Fruit fly (Drosophila melanogaster) whole organism, embryonic: ENCODE data around the gene CG5388.
A peak's percentile ranks its signal among the peaks of the same experiment; 100 is the strongest.

Experiments
- Atf6 ChIP-seq: fragments of 200-800 bp; sonication (Bioruptor generic); IDR thresholded peaks from 2 replicates; pipeline ENCODE4 v1.3.6; 2022; ENCODE audit warnings: missing biosample characterization, missing genetic modification characterization
- BtbVII ChIP-seq: fragments of 200-800 bp; sonication (Bioruptor generic); optimal IDR thresholded peaks from 3 replicates; lab custom pipeline; 2017; ENCODE audit warnings: missing biosample characterization, mild to moderate bottlenecking, missing genetic modification characterization
- Bteb2 ChIP-seq: fragments of 200-800 bp; sonication (Bioruptor generic); optimal IDR thresholded peaks from 2 replicates; lab custom pipeline; 2016; ENCODE audit warnings: missing biosample characterization, missing genetic modification characterization
- CG11398 ChIP-seq: fragments of 200-800 bp; sonication (Bioruptor generic); optimal IDR thresholded peaks from 2 replicates; lab custom pipeline; 2016; ENCODE audit warnings: missing biosample characterization, missing genetic modification characterization
- CG13775 ChIP-seq: fragments of 200-800 bp; sonication (Bioruptor generic); optimal IDR thresholded peaks from 3 replicates; lab custom pipeline; 2017; ENCODE audit warnings: missing biosample characterization, mild to moderate bottlenecking, missing genetic modification characterization
- CG17361 ChIP-seq: fragments of 200-800 bp; sonication (Bioruptor generic); IDR thresholded peaks from 3 replicates; pipeline ENCODE4 v1.3.6; 2022; ENCODE audit warnings: missing biosample characterization, missing genetic modification characterization
- CG17385 ChIP-seq: fragments of 200-800 bp; sonication (Bioruptor generic); optimal IDR thresholded peaks from 3 replicates; lab custom pipeline; 2018; ENCODE audit warnings: missing biosample characterization, mild to moderate bottlenecking, missing genetic modification characterization
- CG3847 ChIP-seq: fragments of 200-800 bp; sonication (Bioruptor generic); IDR thresholded peaks from 2 replicates; pipeline ENCODE4 v1.3.6; 2022; ENCODE audit warnings: missing biosample characterization, missing genetic modification characterization
- CG43689 ChIP-seq: fragments of 200-800 bp; sonication (Bioruptor generic); IDR thresholded peaks from 2 replicates; pipeline ENCODE4 v1.3.6; 2022; ENCODE audit warnings: missing biosample characterization, missing genetic modification characterization
- CG4424 ChIP-seq: fragments of 200-800 bp; sonication (Bioruptor generic); optimal IDR thresholded peaks from 3 replicates; lab custom pipeline; 2016; ENCODE audit warnings: missing biosample characterization, missing genetic modification characterization
- CG5180 ChIP-seq: fragments of 200-800 bp; sonication (Bioruptor generic); optimal IDR thresholded peaks from 3 replicates; lab custom pipeline; 2017; ENCODE audit warnings: missing biosample characterization, missing genetic modification characterization, mild to moderate bottlenecking, moderate library complexity, missing genetic modification reagents
- CG6254 ChIP-seq: fragments of 200-800 bp; sonication (Bioruptor generic); optimal IDR thresholded peaks from 3 replicates; lab custom pipeline; 2017; ENCODE audit warnings: mild to moderate bottlenecking, missing biosample characterization, missing genetic modification reagents, missing genetic modification characterization
- CG6272 ChIP-seq: fragments of 200-800 bp; sonication (Bioruptor generic); IDR thresholded peaks from 2 replicates; pipeline ENCODE4 v1.3.6; 2022; ENCODE audit warnings: missing biosample characterization, missing genetic modification characterization
- CG6854 ChIP-seq: fragments of 200-800 bp; sonication (Bioruptor generic); optimal IDR thresholded peaks from 3 replicates; lab custom pipeline; 2017; ENCODE audit warnings: missing biosample characterization, mild to moderate bottlenecking, missing genetic modification characterization
- CG8924 ChIP-seq: fragments of 200-800 bp; optimal IDR thresholded peaks from 3 replicates; lab custom pipeline; 2019; ENCODE audit warnings: missing biosample characterization, mild to moderate bottlenecking, missing genetic modification characterization, moderate library complexity
- CG9727 ChIP-seq: fragments of 200-800 bp; sonication (Bioruptor generic); optimal IDR thresholded peaks from 3 replicates; lab custom pipeline; 2017; ENCODE audit warnings: missing biosample characterization, mild to moderate bottlenecking, missing genetic modification characterization
- D19B ChIP-seq: fragments of 200-800 bp; sonication (Bioruptor generic); optimal IDR thresholded peaks from 2 replicates; lab custom pipeline; 2017; ENCODE audit warnings: missing biosample characterization, mild to moderate bottlenecking, missing genetic modification characterization
- Dek ChIP-seq: fragments of 200-800 bp; sonication (Bioruptor generic); optimal IDR thresholded peaks from 3 replicates; lab custom pipeline; 2019; ENCODE audit warnings: missing biosample characterization, mild to moderate bottlenecking, missing genetic modification characterization, moderate library complexity
- Dp ChIP-seq: fragments of 200-800 bp; sonication (Bioruptor generic); optimal IDR thresholded peaks from 2 replicates; lab custom pipeline; 2018; ENCODE audit warnings: missing biosample characterization, mild to moderate bottlenecking, missing genetic modification characterization, moderate library complexity
- Fer2 ChIP-seq: fragments of 200-800 bp; sonication (Bioruptor generic); optimal IDR thresholded peaks from 2 replicates; lab custom pipeline; 2018; ENCODE audit warnings: missing biosample characterization, mild to moderate bottlenecking, missing genetic modification characterization, moderate library complexity
- H2.0 ChIP-seq: fragments of 200-800 bp; sonication (Bioruptor generic); IDR thresholded peaks from 2 replicates; pipeline ENCODE4 v1.3.6; 2022; ENCODE audit warnings: missing biosample characterization, missing genetic modification characterization
- HLHmδ ChIP-seq: fragments of 200-800 bp; sonication (Bioruptor generic); optimal IDR thresholded peaks from 2 replicates; lab custom pipeline; 2018; ENCODE audit warnings: missing biosample characterization, mild to moderate bottlenecking, missing genetic modification characterization, moderate library complexity
- Hey ChIP-seq: fragments of 200-800 bp; sonication (Bioruptor generic); optimal IDR thresholded peaks from 3 replicates; lab custom pipeline; 2018; ENCODE audit warnings: missing biosample characterization, mild to moderate bottlenecking, missing genetic modification characterization
- Kr ChIP-seq: fragments of 200-800 bp; sonication (Bioruptor generic); optimal IDR thresholded peaks from 2 replicates; lab custom pipeline; 2017; ENCODE audit warnings: missing biosample characterization, mild to moderate bottlenecking, missing genetic modification characterization
- Med ChIP-seq: fragments of 200-800 bp; sonication (Bioruptor generic); peaks from one replicate; lab custom pipeline; 2016; ENCODE audit warnings: missing biosample characterization, missing genetic modification characterization, mild to moderate bottlenecking, inconsistent platforms, moderate library complexity
- Meics ChIP-seq: fragments of 200-800 bp; sonication (Bioruptor generic); optimal IDR thresholded peaks from 2 replicates; lab custom pipeline; 2017; ENCODE audit warnings: missing biosample characterization, mild to moderate bottlenecking, missing genetic modification characterization
- NC2α ChIP-seq: fragments of 200-800 bp; sonication (Bioruptor generic); optimal IDR thresholded peaks from 2 replicates; lab custom pipeline; 2016; ENCODE audit warnings: missing biosample characterization, missing genetic modification characterization
- Ptx1 ChIP-seq: fragments of 200-800 bp; sonication (Bioruptor generic); IDR thresholded peaks from 2 replicates; pipeline ENCODE4 v1.3.6; 2022; ENCODE audit warnings: missing biosample characterization, missing genetic modification characterization
- Rfx ChIP-seq: fragments of 200-800 bp; sonication (Bioruptor generic); IDR thresholded peaks from 2 replicates; pipeline ENCODE4 v1.3.6; 2022; ENCODE audit warnings: missing biosample characterization, missing genetic modification characterization
- Scr ChIP-seq: fragments of 200-800 bp; sonication (Bioruptor generic); IDR thresholded peaks from 2 replicates; pipeline ENCODE4 v1.3.6; 2022; ENCODE audit warnings: missing biosample characterization, missing genetic modification characterization; ENCODE audit not compliant: partially characterized antibody
- Stat92E ChIP-seq, 3 experiments: fragments of >200 bp in 2 of 3; fragments of 200-800 bp in 1 of 3; sonication (Bioruptor generic) in 1 of 3; optimal IDR thresholded peaks; 2 replicates each; lab custom pipeline; 2017 to 2019; ENCODE audit warnings: missing biosample characterization in 3 of 3, missing genetic modification characterization in 3 of 3, mild to moderate bottlenecking in 1 of 3, moderate library complexity in 1 of 3
- Trl ChIP-seq, 3 experiments: fragments of >200 bp in 2 of 3; fragments of 200-800 bp in 1 of 3; sonication (Bioruptor generic) in 1 of 3; optimal IDR thresholded peaks; 2 replicates in 1 of 3; 3 replicates in 2 of 3; lab custom pipeline; 2016 to 2017; ENCODE audit warnings: missing biosample characterization in 1 of 3, missing genetic modification characterization in 1 of 3
- amos ChIP-seq: fragments of 200-800 bp; sonication (Bioruptor generic); IDR thresholded peaks from 2 replicates; pipeline ENCODE4 v1.3.6; 2022; ENCODE audit warnings: missing biosample characterization, missing genetic modification characterization; ENCODE audit not compliant: partially characterized antibody
- ap ChIP-seq: fragments of 200-800 bp; sonication (Bioruptor generic); IDR thresholded peaks from 2 replicates; pipeline ENCODE4 v1.3.6; 2022; ENCODE audit warnings: missing biosample characterization, missing genetic modification characterization
- br ChIP-seq: fragments of >200 bp; optimal IDR thresholded peaks from 2 replicates; lab custom pipeline; 2017
- cato ChIP-seq: fragments of 200-800 bp; sonication (Bioruptor generic); optimal IDR thresholded peaks from 2 replicates; lab custom pipeline; 2016; ENCODE audit warnings: missing biosample characterization, missing genetic modification characterization, borderline replicate concordance
- cg ChIP-seq: fragments of 200-800 bp; sonication (Bioruptor generic); optimal IDR thresholded peaks from 3 replicates; lab custom pipeline; 2019; ENCODE audit warnings: missing biosample characterization, mild to moderate bottlenecking, missing genetic modification characterization, moderate library complexity
- crc ChIP-seq: fragments of 200-800 bp; sonication (Bioruptor generic); optimal IDR thresholded peaks from 2 replicates; lab custom pipeline; 2016; ENCODE audit warnings: missing biosample characterization, missing genetic modification characterization
- eve ChIP-seq, 2 experiments: fragments of >200 bp; optimal IDR thresholded peaks; 2 replicates each; lab custom pipeline; 2017; ENCODE audit warnings: missing biosample characterization in 2 of 2, missing genetic modification characterization in 2 of 2
- gt ChIP-seq: fragments of 200-800 bp; sonication (Bioruptor generic); IDR thresholded peaks from 2 replicates; pipeline ENCODE4 v1.3.6; 2022; ENCODE audit warnings: missing biosample characterization, missing genetic modification characterization
- ham ChIP-seq: fragments of 200-800 bp; sonication (Bioruptor generic); IDR thresholded peaks from 2 replicates; pipeline ENCODE4 v1.3.6; 2022; ENCODE audit warnings: missing biosample characterization, missing genetic modification characterization
- lbe ChIP-seq: fragments of 200-800 bp; sonication (Bioruptor generic); optimal IDR thresholded peaks from 2 replicates; lab custom pipeline; 2016; ENCODE audit warnings: missing biosample characterization, mild to moderate bottlenecking, missing genetic modification characterization
- mirr ChIP-seq: fragments of 200-800 bp; sonication (Bioruptor generic); optimal IDR thresholded peaks from 3 replicates; lab custom pipeline; 2018; ENCODE audit warnings: missing biosample characterization, mild to moderate bottlenecking, missing genetic modification characterization
- org-1 ChIP-seq: fragments of 200-800 bp; sonication (Bioruptor generic); optimal IDR thresholded peaks from 2 replicates; lab custom pipeline; 2017; ENCODE audit warnings: missing biosample characterization, missing genetic modification characterization
- pnt ChIP-seq: fragments of 200-800 bp; sonication (Bioruptor generic); optimal IDR thresholded peaks from 3 replicates; lab custom pipeline; 2016; ENCODE audit warnings: missing biosample characterization, missing genetic modification characterization
- sens-2 ChIP-seq: fragments of 200-800 bp; sonication (Bioruptor generic); IDR thresholded peaks from 2 replicates; pipeline ENCODE4 v1.3.6; 2022; ENCODE audit warnings: missing biosample characterization, missing genetic modification characterization
- sim ChIP-seq: fragments of 200-800 bp; sonication (Bioruptor generic); IDR thresholded peaks from 2 replicates; pipeline ENCODE4 v1.3.6; 2022; ENCODE audit warnings: missing biosample characterization, missing genetic modification characterization
- slp2 ChIP-seq: fragments of 200-800 bp; sonication (Bioruptor generic); optimal IDR thresholded peaks from 2 replicates; lab custom pipeline; 2016; ENCODE audit warnings: missing biosample characterization, missing genetic modification characterization
- vfl ChIP-seq: fragments of 200-800 bp; sonication (Bioruptor generic); optimal IDR thresholded peaks from 2 replicates; lab custom pipeline; 2016; ENCODE audit warnings: missing biosample characterization, missing genetic modification characterization

CG5388 gene

dm6 chr3R:22356464-22357410 is 16.6 kb upstream of the CG5388 start, which contains the start of gene Sar1 (continued):
- TF ChIP-seq Fer2 (tag; lab: Kevin White, UChicago) (no peak), br (lab: Kevin White, UChicago) (no peak), eve (GFP tag; optimal IDR thresholded peaks at IDR 0.05; lab: Kevin White, UChicago) (no peak), Dek (tag; lab: Kevin White, UChicago) (peak; percentile 41), CG6854 (GFP tag; lab: Kevin White, UChicago) (peak; percentile 39), sens-2 (GFP tag; lab: Robert Waterston, UW) (no peak), Rfx (peak; percentile 61), Bteb2 (GFP tag; lab: Kevin White, UChicago) (peak; percentile 23), CG11398 (GFP tag; lab: Kevin White, UChicago) (no peak), Ptx1 (GFP tag; lab: Robert Waterston, UW) (no peak), Stat92E (GFP tag; optimal IDR thresholded peaks at IDR 0.05; lab: Kevin White, UChicago) (peak in 1 of 3 experiments; percentile 90), Scr (peak; percentile 90), Kr (GFP tag; lab: Kevin White, UChicago) (no peak), CG9727 (GFP tag; lab: Kevin White, UChicago) (no peak), cg (peak; percentile 96), CG17385 (no peak), mirr (GFP tag; lab: Kevin White, UChicago) (no peak), Hey (tag; lab: Kevin White, UChicago) (no peak), cato (GFP tag; lab: Kevin White, UChicago) (no peak), CG6272 (GFP tag; lab: Robert Waterston, UW) (0 out of 2 replicates have a peak, but pooled peaks have one; percentile 19), CG6254 (GFP tag; lab: Kevin White, UChicago) (peak; percentile 16), CG17361 (GFP tag; lab: Robert Waterston, UW) (peak; percentile 19; the same call in 1 of the 3 replicates), pnt (GFP tag; lab: Kevin White, UChicago) (no peak), lbe (GFP tag; lab: Kevin White, UChicago) (no peak), sim (no peak), CG3847 (GFP tag; lab: Robert Waterston, UW) (peak; percentile 99), Trl (optimal IDR thresholded peaks at IDR 0.05; lab: Kevin White, UChicago) (no peak), Trl (GFP tag; optimal IDR thresholded peaks at IDR 0.05; lab: Kevin White, UChicago) (peak; percentile 4), ap (GFP tag; lab: Robert Waterston, UW) (no peak), crc (GFP tag; lab: Kevin White, UChicago) (no peak), CG43689 (GFP tag; lab: Robert Waterston, UW) (no peak), CG13775 (GFP tag; lab: Kevin White, UChicago) (no peak), NC2α (GFP tag; lab: Kevin White, UChicago) (no peak), CG4424 (no peak), gt (GFP tag; lab: Robert Waterston, UW) (no peak), CG5180 (GFP tag; lab: Kevin White, UChicago) (no peak), vfl (GFP tag; lab: Kevin White, UChicago) (no peak), Meics (GFP tag; lab: Kevin White, UChicago) (no peak), BtbVII (GFP tag; lab: Kevin White, UChicago) (no peak), CG8924 (tag; lab: Kevin White, UChicago) (peak; percentile 22), H2.0 (GFP tag; lab: Robert Waterston, UW) (0 out of 2 replicates have a peak, but pooled peaks have one; percentile 9), HLHmδ (GFP tag; lab: Kevin White, UChicago) (no peak), org-1 (GFP tag; lab: Kevin White, UChicago) (no peak), ham (GFP tag; lab: Robert Waterston, UW) (no peak; the same call in 1 of the 2 replicates), amos (GFP tag; lab: Robert Waterston, UW) (peak; percentile 98), Atf6 (no peak), D19B (GFP tag; lab: Kevin White, UChicago) (no peak), Dp (peak; percentile 100), Med (peak; percentile 90), slp2 (peak; percentile 3)
